Worm (Caenorhabditis elegans) whole organism, midembryonic: ENCODE results near the gene C25A8.5.

Experiments used
- T22C8.4 ChIP-seq: fragments of 200-800 bp; sonication (Bioruptor generic); IDR thresholded peaks from 2 replicates; pipeline ENCODE4 v1.3.6; 2022; ENCODE audit warnings: missing genetic modification characterization, missing compliant biosample characterization
- cog-1 ChIP-seq: sonication (generic microtip); optimal IDR thresholded peaks from 2 replicates; lab custom pipeline; 2016; ENCODE audit warnings: missing genetic modification characterization, missing compliant biosample characterization
- flt-1 ChIP-seq: fragments of 200-800 bp; sonication (Bioruptor generic); IDR thresholded peaks from 2 replicates; pipeline ENCODE4 v1.3.6; 2022; ENCODE audit warnings: missing genetic modification characterization, missing compliant biosample characterization
- klf-2 ChIP-seq: fragments of 200-800 bp; sonication (Bioruptor generic); conservative IDR thresholded peaks from 2 replicates; pipeline ENCODE4 v1.3.6; 2022; ENCODE audit warnings: missing genetic modification reagents, missing genetic modification characterization, missing compliant biosample characterization
- med-1 ChIP-seq: sonication (generic microtip); optimal IDR thresholded peaks from 2 replicates; lab custom pipeline; 2017; ENCODE audit warnings: missing genetic modification characterization, mild to moderate bottlenecking, missing compliant biosample characterization, antibody characterized with exemption, missing genetic modification reagents; ENCODE audit not compliant: insufficient read depth
- ref-1 ChIP-seq: fragments of 200-800 bp; sonication (Bioruptor generic); conservative IDR thresholded peaks from 2 replicates; pipeline ENCODE4 v1.3.6; 2022; ENCODE audit warnings: missing genetic modification reagents, missing genetic modification characterization, missing compliant biosample characterization
- tab-1 ChIP-seq: fragments of 200-800 bp; sonication (Bioruptor generic); IDR thresholded peaks from 2 replicates; pipeline ENCODE4 v1.3.6; 2022; ENCODE audit warnings: missing genetic modification characterization, missing compliant biosample characterization
- ztf-23 ChIP-seq: fragments of 200-800 bp; sonication (Bioruptor generic); IDR thresholded peaks from 2 replicates; pipeline ENCODE4 v1.3.6; 2022; ENCODE audit warnings: missing genetic modification reagents, missing genetic modification characterization, missing compliant biosample characterization
- ztf-29 ChIP-seq: fragments of 200-800 bp; sonication (Bioruptor generic); IDR thresholded peaks from 2 replicates; pipeline ENCODE4 v1.3.6; 2022; ENCODE audit warnings: missing genetic modification reagents, missing genetic modification characterization, missing compliant biosample characterization

The C25A8.5 gene

ce11 chrIV:7010195-7010594 lies 10.9 kb downstream of the C25A8.5 start:
- no peak for TF ChIP-seq tab-1
- no peak for TF ChIP-seq T22C8.4 (GFP tag; lab: Robert Waterston, UW)
- TF ChIP-seq med-1: no peak
- TF ChIP-seq flt-1 (GFP tag; lab: Robert Waterston, UW): no peak
- no peak for TF ChIP-seq ztf-23 (GFP tag; lab: Robert Waterston, UW)
- no peak for TF ChIP-seq ztf-29 (GFP tag; lab: Robert Waterston, UW)
- no peak for TF ChIP-seq cog-1 (tag; lab: Kevin White, UChicago)
- TF ChIP-seq klf-2 (GFP tag; lab: Robert Waterston, UW): no peak

- TF ChIP-seq cog-1 (tag; lab: Kevin White, UChicago): no peak
- TF ChIP-seq flt-1 (GFP tag; lab: Robert Waterston, UW): no peak
- TF ChIP-seq ref-1 (GFP tag; lab: Robert Waterston, UW): no peak
- no peak for TF ChIP-seq tab-1
- TF ChIP-seq ztf-23 (GFP tag; lab: Robert Waterston, UW): no peak
- no peak for TF ChIP-seq T22C8.4 (GFP tag; lab: Robert Waterston, UW)
- no peak for TF ChIP-seq klf-2 (GFP tag; lab: Robert Waterston, UW)
- TF ChIP-seq med-1: no peak
- no peak for TF ChIP-seq ztf-29 (GFP tag; lab: Robert Waterston, UW)
These were observed 11.5 kb downstream of the C25A8.5 start, which contains the start of gene C25A8.1 for ce11 chrIV:7010835-7011234. Gene C25A8.1 (plus strand): TSS chrIV:7011135.

ce11 chrIV:7011728-7012127 lies 12.4 kb downstream of the C25A8.5 start, which contains the start of gene trxr-1:
Gene trxr-1 (plus strand): TSS chrIV:7011954.
- TF ChIP-seq ztf-23 (GFP tag; lab: Robert Waterston, UW): no peak
- no peak for TF ChIP-seq ztf-29 (GFP tag; lab: Robert Waterston, UW)
- no peak for TF ChIP-seq flt-1 (GFP tag; lab: Robert Waterston, UW)
- no peak for TF ChIP-seq cog-1 (tag; lab: Kevin White, UChicago)
- no peak for TF ChIP-seq klf-2 (GFP tag; lab: Robert Waterston, UW)
- no peak for TF ChIP-seq tab-1
- no peak for TF ChIP-seq med-1
- TF ChIP-seq ref-1 (GFP tag; lab: Robert Waterston, UW): no peak
- TF ChIP-seq T22C8.4 (GFP tag; lab: Robert Waterston, UW): no peak

ce11 chrIV:7012214-7012613 lies 12.9 kb downstream of the C25A8.5 start:
- TF ChIP-seq ztf-23 (GFP tag; lab: Robert Waterston, UW): no peak
- TF ChIP-seq flt-1 (GFP tag; lab: Robert Waterston, UW): no peak
- TF ChIP-seq ref-1 (GFP tag; lab: Robert Waterston, UW): no peak
- TF ChIP-seq med-1: no peak
- no peak for TF ChIP-seq ztf-29 (GFP tag; lab: Robert Waterston, UW)
- TF ChIP-seq tab-1: no peak
- no peak for TF ChIP-seq cog-1 (tag; lab: Kevin White, UChicago)
- no peak for TF ChIP-seq T22C8.4 (GFP tag; lab: Robert Waterston, UW)
- TF ChIP-seq klf-2 (GFP tag; lab: Robert Waterston, UW): no peak

ce11 chrIV:7012731-7013445 lies 13.6 kb downstream of the C25A8.5 start:
- TF ChIP-seq ztf-23 (GFP tag; lab: Robert Waterston, UW) (no peak), med-1 (no peak), T22C8.4 (GFP tag; lab: Robert Waterston, UW) (no peak), tab-1 (no peak), ref-1 (GFP tag; lab: Robert Waterston, UW) (no peak), klf-2 (GFP tag; lab: Robert Waterston, UW) (no peak), cog-1 (tag; lab: Kevin White, UChicago) (no peak), ztf-29 (GFP tag; lab: Robert Waterston, UW) (no peak), flt-1 (GFP tag; lab: Robert Waterston, UW) (no peak)

ce11 chrIV:7016502-7016901 lies 17.2 kb downstream of the C25A8.5 start:
- TF ChIP-seq tab-1 (no peak), med-1 (no peak), ztf-23 (GFP tag; lab: Robert Waterston, UW) (no peak), klf-2 (GFP tag; lab: Robert Waterston, UW) (no peak), flt-1 (GFP tag; lab: Robert Waterston, UW) (no peak), cog-1 (tag; lab: Kevin White, UChicago) (no peak), ztf-29 (GFP tag; lab: Robert Waterston, UW) (no peak), T22C8.4 (GFP tag; lab: Robert Waterston, UW) (no peak), ref-1 (GFP tag; lab: Robert Waterston, UW) (no peak)

- no peak for TF ChIP-seq ztf-23 (GFP tag; lab: Robert Waterston, UW)
- TF ChIP-seq flt-1 (GFP tag; lab: Robert Waterston, UW): 0 out of 2 replicates have a peak, but pooled peaks have one; percentile 42
These were observed 17.9 kb downstream of the C25A8.5 start, which contains the start of gene gldi-4 for ce11 chrIV:7017123-7017674. Gene gldi-4 (plus strand): TSS chrIV:7017624.

- no peak for TF ChIP-seq T22C8.4 (GFP tag; lab: Robert Waterston, UW)
- no peak for TF ChIP-seq med-1
- no peak for TF ChIP-seq klf-2 (GFP tag; lab: Robert Waterston, UW)
- TF ChIP-seq ztf-23 (GFP tag; lab: Robert Waterston, UW): no peak
- TF ChIP-seq tab-1: no peak
- no peak for TF ChIP-seq ref-1 (GFP tag; lab: Robert Waterston, UW)
- TF ChIP-seq flt-1 (GFP tag; lab: Robert Waterston, UW): no peak
- no peak for TF ChIP-seq ztf-29 (GFP tag; lab: Robert Waterston, UW)
These were observed 19.3 kb downstream of the C25A8.5 start for ce11 chrIV:7018623-7019022.

ce11 chrIV:7020630-7021029 lies 21.3 kb downstream of the C25A8.5 start:
- TF ChIP-seq med-1: no peak
- no peak for TF ChIP-seq flt-1 (GFP tag; lab: Robert Waterston, UW)
- no peak for TF ChIP-seq cog-1 (tag; lab: Kevin White, UChicago)
- TF ChIP-seq ztf-29 (GFP tag; lab: Robert Waterston, UW): no peak
- no peak for TF ChIP-seq ref-1 (GFP tag; lab: Robert Waterston, UW)
- no peak for TF ChIP-seq tab-1
- TF ChIP-seq T22C8.4 (GFP tag; lab: Robert Waterston, UW): no peak
- no peak for TF ChIP-seq ztf-23 (GFP tag; lab: Robert Waterston, UW)
- TF ChIP-seq klf-2 (GFP tag; lab: Robert Waterston, UW): no peak
